Fruit fly (Drosophila melanogaster): ENCODE measurements around the gene ND-B14.5A.
A peak's percentile ranks its signal among the peaks of the same experiment; 100 is the strongest.

Gene ND-B14.5A

dm6 chrX:2158668-2159163, 13.6 kb upstream of the ND-B14.5A start, which contains the start of gene wapl (continued):
- TF ChIP-seq nmo (GFP tag; optimal IDR thresholded peaks at IDR 0.05) (peak; percentile 34), NC2β (GFP tag; optimal IDR thresholded peaks at IDR 0.05) (peak; percentile 33), CG16815 (GFP tag; optimal IDR thresholded peaks at IDR 0.05) (no peak), hkb (optimal IDR thresholded peaks at IDR 0.05) (no peak), hkb (GFP tag; IDR thresholded peaks at IDR 0.05) (no peak), Med (GFP tag) (peak; percentile 92), slou (GFP tag; optimal IDR thresholded peaks at IDR 0.05) (no peak), scrt (GFP tag; optimal IDR thresholded peaks at IDR 0.05) (no peak), bigmax (GFP tag; optimal IDR thresholded peaks at IDR 0.05) (no peak), CG11247 (GFP tag; IDR thresholded peaks at IDR 0.05) (no peak), gsb (GFP tag; IDR thresholded peaks at IDR 0.05) (no peak), sr (GFP tag; IDR thresholded peaks at IDR 0.05) (no peak), wek (GFP tag; optimal IDR thresholded peaks at IDR 0.05) (no peak), CG1832 (GFP tag; optimal IDR thresholded peaks at IDR 0.05) (no peak), CG7271 (tag; optimal IDR thresholded peaks at IDR 0.05) (no peak), ac (GFP tag; optimal IDR thresholded peaks at IDR 0.05) (no peak), gcm (GFP tag; optimal IDR thresholded peaks at IDR 0.05) (no peak), Dip2 (GFP tag; IDR thresholded peaks at IDR 0.05) (no peak), dimm (GFP tag; IDR thresholded peaks at IDR 0.05) (no peak), CG12236 (GFP tag; optimal IDR thresholded peaks at IDR 0.05) (no peak), CG6854 (GFP tag; optimal IDR thresholded peaks at IDR 0.05) (no peak), Gsc (GFP tag; IDR thresholded peaks at IDR 0.05) (no peak), CG5245 (GFP tag; optimal IDR thresholded peaks at IDR 0.05) (no peak), CG11695 (GFP tag; IDR thresholded peaks at IDR 0.05) (0 out of 3 replicates have a peak, but pooled peaks have one; percentile 23), pfk (GFP tag; optimal IDR thresholded peaks at IDR 0.05) (no peak), Sox100B (GFP tag; optimal IDR thresholded peaks at IDR 0.05) (no peak), Meics (GFP tag; optimal IDR thresholded peaks at IDR 0.05) (no peak), stc (GFP tag; IDR thresholded peaks at IDR 0.05) (no peak), Neu2 (GFP tag; optimal IDR thresholded peaks at IDR 0.05; ENCODE audit: borderline replicate concordance) (no peak), jing (GFP tag; optimal IDR thresholded peaks at IDR 0.05) (no peak), al (GFP tag; IDR thresholded peaks at IDR 0.05) (no peak), CTCF (GFP tag; optimal IDR thresholded peaks at IDR 0.05) (no peak), maf-S (GFP tag; optimal IDR thresholded peaks at IDR 0.05) (no peak), CG2116 (GFP tag; optimal IDR thresholded peaks at IDR 0.05) (peak; percentile 86), B-H2 (GFP tag; optimal IDR thresholded peaks at IDR 0.05) (peak; percentile 19), repo (GFP tag; optimal IDR thresholded peaks at IDR 0.05) (peak; percentile 45), Vsx1 (GFP tag; optimal IDR thresholded peaks at IDR 0.05) (no peak), CG15479 (GFP tag; optimal IDR thresholded peaks at IDR 0.05) (peak; percentile 51), CG6654 (GFP tag; optimal IDR thresholded peaks at IDR 0.05) (no peak), CG12104 (GFP tag; optimal IDR thresholded peaks at IDR 0.05) (no peak), CkIIα-i1 (GFP tag; IDR thresholded peaks at IDR 0.05) (no peak), CG11696 (GFP tag; IDR thresholded peaks at IDR 0.05) (no peak), luna (GFP tag; optimal IDR thresholded peaks at IDR 0.05) (no peak), dati (GFP tag; IDR thresholded peaks at IDR 0.05) (no peak), emc (GFP tag; optimal IDR thresholded peaks at IDR 0.05) (no peak), CG3281 (GFP tag; optimal IDR thresholded peaks at IDR 0.05) (no peak), CG18011 (GFP tag; optimal IDR thresholded peaks at IDR 0.05) (no peak), Xrp1 (GFP tag; IDR thresholded peaks at IDR 0.05) (no peak), CG16779 (GFP tag; IDR thresholded peaks at IDR 0.05) (no peak), esg (GFP tag; conservative IDR thresholded peaks at IDR 0.05) (no peak), chinmo (GFP tag; IDR thresholded peaks at IDR 0.05; ENCODE audit: partially characterized antibody) (peak; percentile 95), Dp (GFP tag; optimal IDR thresholded peaks at IDR 0.05) (peak; percentile 91), CG2120 (GFP tag; optimal IDR thresholded peaks at IDR 0.05) (peak; percentile 58)
